Worm (Caenorhabditis elegans) whole organism, L3 larva: ENCODE data around the gene C03E10.3.

Source experiments
- ama-1 ChIP-seq: fragments of 150-350 bp; optimal IDR thresholded peaks from 2 replicates; lab custom pipeline; 2018
- fkh-10 ChIP-seq: sonication (generic microtip); optimal IDR thresholded peaks from 2 replicates; lab custom pipeline; 2017; ENCODE audit warnings: missing biosample characterization, missing genetic modification reagents, missing genetic modification characterization
- pha-4 ChIP-seq: fragments of 150-350 bp; optimal IDR thresholded peaks from 2 replicates; lab custom pipeline; 2014; ENCODE audit warnings: missing biosample characterization, missing genetic modification reagents, missing genetic modification characterization
- skn-1 ChIP-seq: fragments of 150-350 bp; optimal IDR thresholded peaks from 2 replicates; lab custom pipeline; 2014; ENCODE audit warnings: missing biosample characterization, missing genetic modification characterization

DNA sequence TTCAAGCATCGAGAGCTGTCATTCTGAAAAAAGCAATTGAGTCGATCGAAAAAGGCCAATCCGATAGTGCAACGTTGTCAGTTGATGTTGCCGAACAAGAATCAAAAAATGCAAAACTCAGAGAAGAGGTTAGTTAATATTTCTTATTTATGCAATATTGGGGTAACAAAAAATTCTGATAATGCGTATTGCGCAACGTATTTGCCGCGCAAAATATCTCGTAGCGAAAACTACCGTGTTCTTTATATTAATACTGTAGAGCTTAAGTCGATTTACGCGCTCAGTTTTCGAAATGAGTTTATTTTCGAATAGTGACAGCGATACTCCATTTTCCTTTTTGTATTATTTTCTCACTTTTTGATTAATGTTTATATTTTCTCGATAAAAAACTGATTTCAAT lies 41.2 kb upstream of the C03E10.3 start:
- no peak for TF ChIP-seq fkh-10 (GFP tag; lab: Kevin White, UChicago)
- TF ChIP-seq skn-1, result no peak
- TF ChIP-seq ama-1 (lab: Kevin White, UChicago), result no peak
- TF ChIP-seq pha-4 (tag; lab: Kevin White, UChicago), result no peak
